Worm (Caenorhabditis elegans) whole organism, young adult: Measurements from ENCODE around the gene gcs-1.

Experiments
- C17E4.6 ChIP-seq: fragments of 200-800 bp; sonication (Bioruptor generic); IDR thresholded peaks from 2 replicates; pipeline ENCODE4 v1.3.6; 2022; ENCODE audit warnings: missing genetic modification reagents, missing genetic modification characterization, missing compliant biosample characterization
- F10E7.11 ChIP-seq: sonication (generic microtip); optimal IDR thresholded peaks from 2 replicates; lab custom pipeline; 2017; ENCODE audit warnings: mild to moderate bottlenecking, missing genetic modification characterization, moderate library complexity, missing compliant biosample characterization
- F33H1.4 ChIP-seq: fragments of 200-800 bp; sonication (Bioruptor generic); IDR thresholded peaks from 2 replicates; pipeline ENCODE4 v1.3.6; 2022; ENCODE audit warnings: missing genetic modification reagents, missing genetic modification characterization, missing compliant biosample characterization
- Y53G8AR.9 ChIP-seq: fragments of 200-800 bp; sonication (Bioruptor generic); conservative IDR thresholded peaks from 2 replicates; pipeline ENCODE4 v1.3.6; 2022; ENCODE audit warnings: missing genetic modification reagents, missing genetic modification characterization, missing compliant biosample characterization
- athp-1 ChIP-seq: sonication (generic microtip); optimal IDR thresholded peaks from 2 replicates; lab custom pipeline; 2017; ENCODE audit warnings: mild to moderate bottlenecking, missing genetic modification characterization, missing compliant biosample characterization
- attf-5 ChIP-seq: fragments of 200-800 bp; sonication (Bioruptor generic); optimal IDR thresholded peaks from 2 replicates; lab custom pipeline; 2018; ENCODE audit warnings: mild to moderate bottlenecking, missing genetic modification characterization, missing compliant biosample characterization
- attf-6 ChIP-seq: fragments of 200-800 bp; sonication (Bioruptor generic); IDR thresholded peaks from 2 replicates; pipeline ENCODE4 v1.3.6; 2022; ENCODE audit warnings: missing genetic modification reagents, missing genetic modification characterization, missing compliant biosample characterization
- cebp-1 ChIP-seq, 2 experiments: fragments of 200-800 bp in 1 of 2; sonication (Bioruptor generic) in 1 of 2; sonication (generic microtip) in 1 of 2; IDR thresholded peaks in 1 of 2; optimal IDR thresholded peaks in 1 of 2; 2 replicates each; pipeline versions ENCODE4 v1.3.6 to Lab custom; 2017 to 2022; ENCODE audit warnings: missing compliant biosample characterization in 2 of 2, missing genetic modification characterization in 2 of 2, mild to moderate bottlenecking in 1 of 2, missing genetic modification reagents in 1 of 2, moderate library complexity in 1 of 2
- ceh-100 ChIP-seq: fragments of 200-800 bp; sonication (Bioruptor generic); IDR thresholded peaks from 2 replicates; pipeline ENCODE4 v1.3.6; 2022; ENCODE audit warnings: missing genetic modification reagents, missing genetic modification characterization, missing compliant biosample characterization
- ekl-4 ChIP-seq: fragments of 200-800 bp; sonication (Bioruptor generic); IDR thresholded peaks from 2 replicates; pipeline ENCODE4 v1.3.6; 2022; ENCODE audit warnings: missing genetic modification reagents, missing genetic modification characterization, missing compliant biosample characterization
- hlh-26 ChIP-seq: fragments of 200-800 bp; sonication (Bioruptor generic); conservative IDR thresholded peaks from 2 replicates; pipeline ENCODE4 v1.3.6; 2022; ENCODE audit warnings: missing genetic modification reagents, missing genetic modification characterization, missing compliant biosample characterization
- hsf-1 ChIP-seq: fragments of 200-800 bp; sonication (Bioruptor generic); IDR thresholded peaks from 2 replicates; pipeline ENCODE4 v1.3.6; 2022; ENCODE audit warnings: missing genetic modification reagents, missing genetic modification characterization, missing compliant biosample characterization
- lag-1 ChIP-seq: fragments of 200-800 bp; sonication (Bioruptor generic); IDR thresholded peaks from 2 replicates; pipeline ENCODE4 v1.3.6; 2022; ENCODE audit warnings: missing genetic modification reagents, missing genetic modification characterization, missing compliant biosample characterization
- mcd-1 ChIP-seq: fragments of 200-800 bp; sonication (Bioruptor generic); IDR thresholded peaks from 2 replicates; pipeline ENCODE4 v1.3.6; 2022; ENCODE audit warnings: missing genetic modification reagents, missing genetic modification characterization, missing compliant biosample characterization
- mes-4 ChIP-seq: sonication (generic microtip); optimal IDR thresholded peaks from 2 replicates; lab custom pipeline; 2016; ENCODE audit warnings: missing genotype, missing genetic modification characterization, missing compliant biosample characterization
- mxl-1 ChIP-seq: sonication (generic microtip); optimal IDR thresholded peaks from 2 replicates; lab custom pipeline; 2016; ENCODE audit warnings: missing genetic modification characterization, missing compliant biosample characterization
- nfyb-1 ChIP-seq: fragments of 200-800 bp; sonication (Bioruptor generic); IDR thresholded peaks from 2 replicates; pipeline ENCODE4 v1.3.6; 2022; ENCODE audit warnings: missing genetic modification reagents, missing genetic modification characterization, missing compliant biosample characterization
- nhr-27 ChIP-seq: fragments of 200-800 bp; sonication (Bioruptor generic); optimal IDR thresholded peaks from 2 replicates; lab custom pipeline; 2018; ENCODE audit warnings: mild to moderate bottlenecking, missing genetic modification characterization, moderate library complexity, missing compliant biosample characterization
- nhr-80 ChIP-seq: sonication (generic microtip); optimal IDR thresholded peaks from 2 replicates; lab custom pipeline; 2016; ENCODE audit warnings: missing genetic modification characterization, missing compliant biosample characterization
- snpc-3.4 ChIP-seq: sonication (generic microtip); optimal IDR thresholded peaks from 2 replicates; lab custom pipeline; 2017; ENCODE audit warnings: missing genetic modification characterization, mild to moderate bottlenecking, missing compliant biosample characterization, antibody characterized with exemption, moderate library complexity, missing genotype, missing genetic modification reagents
- snpc-4 ChIP-seq, 5 experiments: fragments of 150-350 bp in 1 of 5; sonication (generic microtip) in 4 of 5; optimal IDR thresholded peaks; 2 replicates each; lab custom pipeline; 2014 to 2018; ENCODE audit warnings: missing genetic modification characterization in 5 of 5, missing biosample characterization in 3 of 5, antibody characterized with exemption in 2 of 5, mild to moderate bottlenecking in 2 of 5, missing compliant biosample characterization in 2 of 5, missing genotype in 2 of 5, moderate library complexity in 2 of 5, missing genetic modification reagents in 1 of 5
- somi-1 ChIP-seq: fragments of 200-800 bp; sonication (Bioruptor generic); optimal IDR thresholded peaks from 2 replicates; lab custom pipeline; 2018; ENCODE audit warnings: mild to moderate bottlenecking, missing genetic modification characterization, missing compliant biosample characterization
- sptf-2 ChIP-seq: fragments of 200-800 bp; sonication (Bioruptor generic); optimal IDR thresholded peaks from 2 replicates; lab custom pipeline; 2018; ENCODE audit warnings: mild to moderate bottlenecking, missing genetic modification characterization, missing compliant biosample characterization
- unc-62 ChIP-seq: fragments of 150-350 bp; optimal IDR thresholded peaks from 2 replicates; lab custom pipeline; 2014; ENCODE audit warnings: missing biosample characterization, missing genetic modification reagents, missing genetic modification characterization
- ztf-26 ChIP-seq: sonication (generic microtip); optimal IDR thresholded peaks from 2 replicates; lab custom pipeline; 2017; ENCODE audit warnings: missing genetic modification characterization, missing compliant biosample characterization

gcs-1 gene

ce11 chrII:8990267-8990666 is 47.8 kb downstream of the gcs-1 start:
- TF ChIP-seq C17E4.6 (GFP tag; lab: Robert Waterston, UW) = no peak
- TF ChIP-seq mes-4 (tag; lab: Kevin White, UChicago) = no peak
- peak; percentile 35 for TF ChIP-seq nhr-80
- no peak for TF ChIP-seq ztf-26 (tag; lab: Kevin White, UChicago)
- TF ChIP-seq mcd-1 (GFP tag; lab: Robert Waterston, UW) = no peak
- peak; percentile 80 for TF ChIP-seq unc-62 (GFP tag; lab: Kevin White, UChicago)
- no peak for TF ChIP-seq nhr-27
- no peak for TF ChIP-seq snpc-4 (GFP tag; optimal IDR thresholded peaks at IDR 0.05; lab: Kevin White, UChicago)
- no peak for TF ChIP-seq snpc-4 (tag; optimal IDR thresholded peaks at IDR 0.05; lab: Kevin White, UChicago)
- TF ChIP-seq snpc-3.4 (tag; lab: Kevin White, UChicago) = no peak
- no peak for TF ChIP-seq attf-6 (GFP tag; lab: Robert Waterston, UW)
- TF ChIP-seq F10E7.11 = no peak
- TF ChIP-seq attf-5 (GFP tag; lab: Kevin White, UChicago) = peak; percentile 24
- no peak for TF ChIP-seq sptf-2
- TF ChIP-seq mxl-1 (tag; lab: Kevin White, UChicago) = no peak
- no peak for TF ChIP-seq ekl-4
- peak; percentile 63; the same call in 1 of the 2 replicates for TF ChIP-seq cebp-1 (GFP tag; IDR thresholded peaks at IDR 0.05; lab: Robert Waterston, UW)
- TF ChIP-seq cebp-1 (tag; optimal IDR thresholded peaks at IDR 0.05; lab: Kevin White, UChicago) = peak; percentile 80
- TF ChIP-seq hsf-1 (GFP tag; lab: Robert Waterston, UW) = no peak
- TF ChIP-seq F33H1.4 (GFP tag; lab: Robert Waterston, UW) = no peak
- no peak for TF ChIP-seq athp-1 (tag; lab: Kevin White, UChicago)
- no peak for TF ChIP-seq nfyb-1

- TF ChIP-seq somi-1 (GFP tag; lab: Kevin White, UChicago) (no peak), lag-1 (GFP tag; lab: Robert Waterston, UW) (no peak), ceh-100 (GFP tag; lab: Robert Waterston, UW) (no peak)
- TF ChIP-seq, all 124 proteins: peak for 0
Measured at ce11 chrII:8989444-8989843, 48.7 kb downstream of the gcs-1 start, which contains the start of gene C18E9.9. Gene C18E9.9 (minus strand): TSS chrII:8989544.

- TF ChIP-seq hlh-26 (GFP tag; lab: Robert Waterston, UW) (no peak), Y53G8AR.9 (GFP tag; lab: Robert Waterston, UW) (0 out of 2 replicates have a peak, but pooled peaks have one; percentile 21)
Measured at ce11 chrII:8987962-8988361, 50.1 kb downstream of the gcs-1 start, which contains the start of gene C18E9.8. Gene C18E9.8 (minus strand): TSS chrII:8988062.
